Worm (Caenorhabditis elegans) whole organism, young adult: ENCODE measurements around the gene cnc-10.

Experiments
- F57C9.4 ChIP-seq: sonication (generic microtip); optimal IDR thresholded peaks from 2 replicates; lab custom pipeline; 2017; ENCODE audit warnings: mild to moderate bottlenecking, missing genetic modification characterization, missing compliant biosample characterization
- ceh-79 ChIP-seq: sonication (generic microtip); optimal IDR thresholded peaks from 2 replicates; lab custom pipeline; 2017; ENCODE audit warnings: mild to moderate bottlenecking, missing genetic modification characterization, missing compliant biosample characterization
- gei-17 ChIP-seq: fragments of 200-800 bp; sonication (Bioruptor generic); optimal IDR thresholded peaks from 2 replicates; lab custom pipeline; 2018; ENCODE audit warnings: mild to moderate bottlenecking, missing genetic modification characterization, missing compliant biosample characterization
- repo-1 ChIP-seq: sonication (generic microtip); optimal IDR thresholded peaks from 2 replicates; lab custom pipeline; 2017; ENCODE audit warnings: mild to moderate bottlenecking, missing genetic modification characterization, missing compliant biosample characterization
- unc-62 ChIP-seq: fragments of 150-350 bp; optimal IDR thresholded peaks from 2 replicates; lab custom pipeline; 2014; ENCODE audit warnings: missing biosample characterization, missing genetic modification reagents, missing genetic modification characterization

DNA sequence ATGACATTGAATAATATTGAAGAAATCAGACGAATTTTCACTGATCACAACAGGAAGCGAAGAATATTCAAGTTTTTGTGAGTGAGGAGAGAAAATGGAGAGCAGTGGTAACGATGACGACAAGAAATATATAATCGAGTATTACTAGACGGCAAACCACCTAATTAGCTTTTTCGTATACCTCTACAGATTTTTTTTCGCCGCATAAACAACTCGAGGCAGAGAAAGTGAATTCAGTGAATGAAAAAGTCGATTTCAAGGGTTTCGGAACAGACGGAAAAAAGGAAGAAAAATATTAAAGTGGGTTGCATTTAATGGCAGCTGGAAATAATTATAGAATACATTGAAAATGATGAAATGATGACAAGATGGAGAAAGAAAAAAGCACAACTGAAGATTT, 5.4 kb upstream of the cnc-10 start, which contains the start of gene gpa-1:
- TF ChIP-seq repo-1 (tag; lab: Kevin White, UChicago) (no peak), F57C9.4 (no peak), unc-62 (GFP tag; lab: Kevin White, UChicago) (no peak), ceh-79 (tag; lab: Kevin White, UChicago) (no peak), gei-17 (no peak)
